Worm (Caenorhabditis elegans) whole organism, L4 larva: ENCODE results near the gene let-653.

Source experiments
- D1046.2 ChIP-seq: fragments of 200-800 bp; sonication (Bioruptor generic); IDR thresholded peaks from 2 replicates; pipeline ENCODE4 v1.3.6; 2022; ENCODE audit warnings: missing genetic modification characterization, missing compliant biosample characterization
- F37D6.2 ChIP-seq: sonication (generic microtip); optimal IDR thresholded peaks from 2 replicates; lab custom pipeline; 2016; ENCODE audit warnings: mild to moderate bottlenecking, missing genetic modification characterization, missing compliant biosample characterization
- Y75B8A.6 ChIP-seq: fragments of 200-800 bp; sonication (Bioruptor generic); IDR thresholded peaks from 2 replicates; pipeline ENCODE4 v1.3.6; 2022; ENCODE audit warnings: missing genetic modification reagents, missing genetic modification characterization, missing compliant biosample characterization
- aha-1 ChIP-seq: fragments of 150-350 bp; peaks from one replicate; lab custom pipeline; 2014; ENCODE audit warnings: missing biosample characterization, missing genetic modification characterization
- attf-4 ChIP-seq: sonication (generic microtip); optimal IDR thresholded peaks from 3 replicates; lab custom pipeline; 2017; ENCODE audit warnings: missing biosample characterization, missing genetic modification characterization
- ceh-20 ChIP-seq: fragments of 200-800 bp; sonication (Bioruptor generic); IDR thresholded peaks from 2 replicates; pipeline ENCODE4 v1.3.6; 2022; ENCODE audit warnings: missing genetic modification reagents, missing genetic modification characterization, missing compliant biosample characterization
- ceh-82 ChIP-seq: sonication (generic microtip); optimal IDR thresholded peaks from 2 replicates; lab custom pipeline; 2017; ENCODE audit warnings: missing biosample characterization, missing genetic modification characterization
- ces-1 ChIP-seq: fragments of 150-350 bp; sonication (generic microtip); optimal IDR thresholded peaks from 4 replicates; lab custom pipeline; 2014; ENCODE audit warnings: missing biosample characterization, missing genetic modification reagents, missing genetic modification characterization
- cey-2 ChIP-seq: sonication (generic microtip); optimal IDR thresholded peaks from 3 replicates; lab custom pipeline; 2017; ENCODE audit warnings: missing genetic modification characterization, mild to moderate bottlenecking, missing compliant biosample characterization, antibody characterized with exemption, borderline replicate concordance; ENCODE audit not compliant: insufficient read depth
- daf-16 ChIP-seq, 3 experiments: sonication (generic microtip); optimal IDR thresholded peaks; 2 replicates each; lab custom pipeline; 2016 to 2017; ENCODE audit warnings: missing genetic modification characterization in 3 of 3, missing genetic modification reagents in 3 of 3, mild to moderate bottlenecking in 2 of 3, missing compliant biosample characterization in 2 of 3, missing biosample characterization in 1 of 3, moderate library complexity in 1 of 3
- daf-8 ChIP-seq: fragments of 200-800 bp; sonication (Bioruptor generic); IDR thresholded peaks from 2 replicates; pipeline ENCODE4 v1.3.6; 2022; ENCODE audit warnings: missing genetic modification characterization, missing compliant biosample characterization
- dmd-6 ChIP-seq: fragments of 200-800 bp; sonication (Bioruptor generic); IDR thresholded peaks from 2 replicates; pipeline ENCODE4 v1.3.6; 2022; ENCODE audit warnings: missing genetic modification reagents, missing genetic modification characterization, missing compliant biosample characterization
- dmd-8 ChIP-seq: fragments of 200-800 bp; sonication (Bioruptor generic); IDR thresholded peaks from 2 replicates; pipeline ENCODE4 v1.3.6; 2022; ENCODE audit warnings: missing genetic modification characterization, missing compliant biosample characterization
- dpl-1 ChIP-seq: fragments of 150-350 bp; optimal IDR thresholded peaks from 2 replicates; lab custom pipeline; 2014; ENCODE audit warnings: missing biosample characterization, missing genetic modification reagents, missing genetic modification characterization
- dve-1 ChIP-seq: sonication (generic microtip); optimal IDR thresholded peaks from 2 replicates; lab custom pipeline; 2017; ENCODE audit warnings: antibody characterized with exemption, mild to moderate bottlenecking, missing genetic modification characterization, missing compliant biosample characterization; ENCODE audit not compliant: insufficient read depth
- fos-1 ChIP-seq: fragments of 150-350 bp; optimal IDR thresholded peaks from 2 replicates; lab custom pipeline; 2014; ENCODE audit warnings: missing biosample characterization, missing genetic modification characterization
- hif-1 ChIP-seq, 2 experiments: sonication (generic microtip); optimal IDR thresholded peaks; 2 replicates each; lab custom pipeline; 2016 to 2017; ENCODE audit warnings: missing compliant biosample characterization in 2 of 2, missing genetic modification characterization in 2 of 2, missing genetic modification reagents in 2 of 2, missing genotype in 2 of 2, mild to moderate bottlenecking in 1 of 2
- hlh-11 ChIP-seq: fragments of 200-800 bp; sonication (Bioruptor generic); optimal IDR thresholded peaks from 2 replicates; lab custom pipeline; 2018; ENCODE audit warnings: mild to moderate bottlenecking, missing genetic modification characterization, missing compliant biosample characterization
- hlh-30 ChIP-seq: sonication (generic microtip); optimal IDR thresholded peaks from 2 replicates; lab custom pipeline; 2017; ENCODE audit warnings: antibody characterized with exemption, mild to moderate bottlenecking, missing genetic modification characterization, missing compliant biosample characterization; ENCODE audit not compliant: insufficient read depth
- lin-1 ChIP-seq: fragments of 200-800 bp; sonication (Bioruptor generic); IDR thresholded peaks from 2 replicates; pipeline ENCODE4 v1.3.6; 2022; ENCODE audit warnings: missing genetic modification reagents, missing genetic modification characterization, missing compliant biosample characterization
- lin-39 ChIP-seq: fragments of 150-350 bp; optimal IDR thresholded peaks from 2 replicates; lab custom pipeline; 2014; ENCODE audit warnings: missing biosample characterization, missing genetic modification reagents, missing genetic modification characterization
- lsy-2 ChIP-seq, 2 experiments: fragments of 150-350 bp in 1 of 2; sonication (generic microtip) in 1 of 2; optimal IDR thresholded peaks; 2 replicates each; lab custom pipeline; 2014 to 2017; ENCODE audit warnings: missing biosample characterization in 2 of 2, missing genetic modification characterization in 2 of 2
- mdl-1 ChIP-seq, 2 experiments: fragments of 150-350 bp in 1 of 2; sonication (generic microtip) in 1 of 2; optimal IDR thresholded peaks; 2 replicates each; lab custom pipeline; 2014 to 2017; ENCODE audit warnings: missing biosample characterization in 2 of 2, missing genetic modification characterization in 2 of 2
- mdt-29 ChIP-seq: fragments of 200-800 bp; sonication (Bioruptor generic); IDR thresholded peaks from 2 replicates; pipeline ENCODE4 v1.3.6; 2022; ENCODE audit warnings: missing genetic modification reagents, missing genetic modification characterization, missing compliant biosample characterization
- mep-1 ChIP-seq: fragments of 150-350 bp; sonication (generic microtip); optimal IDR thresholded peaks from 3 replicates; lab custom pipeline; 2014; ENCODE audit warnings: missing biosample characterization, missing genetic modification characterization
- mes-2 ChIP-seq: sonication (generic microtip); optimal IDR thresholded peaks from 2 replicates; lab custom pipeline; 2016; ENCODE audit warnings: missing genotype, mild to moderate bottlenecking, missing genetic modification characterization, missing compliant biosample characterization; ENCODE audit not compliant: poor library complexity, severe bottlenecking
- mxl-2 ChIP-seq: fragments of 200-800 bp; sonication (Bioruptor generic); conservative IDR thresholded peaks from 2 replicates; pipeline ENCODE4 v1.3.6; 2022; ENCODE audit warnings: missing genetic modification reagents, missing genetic modification characterization, missing compliant biosample characterization
- mxl-3 ChIP-seq: fragments of 200-800 bp; sonication (Bioruptor generic); optimal IDR thresholded peaks from 2 replicates; lab custom pipeline; 2018; ENCODE audit warnings: mild to moderate bottlenecking, missing genetic modification characterization, missing compliant biosample characterization
- nhr-10 ChIP-seq: fragments of 150-350 bp; optimal IDR thresholded peaks from 2 replicates; lab custom pipeline; 2014; ENCODE audit warnings: missing biosample characterization, missing genetic modification characterization
- nhr-102 ChIP-seq: sonication (generic microtip); optimal IDR thresholded peaks from 2 replicates; lab custom pipeline; 2016; ENCODE audit warnings: mild to moderate bottlenecking, missing genetic modification characterization, moderate library complexity, missing compliant biosample characterization
- nhr-28 ChIP-seq: fragments of 150-350 bp; optimal IDR thresholded peaks from 2 replicates; lab custom pipeline; 2014; ENCODE audit warnings: missing biosample characterization, missing genetic modification characterization
- nhr-6 ChIP-seq: fragments of 150-350 bp; optimal IDR thresholded peaks from 2 replicates; lab custom pipeline; 2014; ENCODE audit warnings: missing biosample characterization, missing genetic modification characterization
- nhr-76 ChIP-seq: fragments of 150-350 bp; optimal IDR thresholded peaks from 2 replicates; lab custom pipeline; 2014; ENCODE audit warnings: missing biosample characterization, missing genetic modification characterization
- nhr-77 ChIP-seq: fragments of 150-350 bp; optimal IDR thresholded peaks from 2 replicates; lab custom pipeline; 2014; ENCODE audit warnings: missing biosample characterization, missing genetic modification characterization
- sdz-12 ChIP-seq: fragments of 200-800 bp; sonication (Bioruptor generic); optimal IDR thresholded peaks from 2 replicates; lab custom pipeline; 2018; ENCODE audit warnings: mild to moderate bottlenecking, missing genetic modification characterization, missing compliant biosample characterization
- set-16 ChIP-seq: fragments of 200-800 bp; sonication (Bioruptor generic); IDR thresholded peaks from 2 replicates; pipeline ENCODE4 v1.3.6; 2022; ENCODE audit warnings: missing genetic modification reagents, missing genetic modification characterization, missing compliant biosample characterization
- snpc-1.2 ChIP-seq: fragments of 200-800 bp; sonication (Bioruptor generic); IDR thresholded peaks from 2 replicates; pipeline ENCODE4 v1.3.6; 2022; ENCODE audit warnings: missing genetic modification reagents, missing genetic modification characterization, missing compliant biosample characterization
- spr-3 ChIP-seq: fragments of 200-800 bp; sonication (Bioruptor generic); optimal IDR thresholded peaks from 2 replicates; lab custom pipeline; 2018; ENCODE audit warnings: mild to moderate bottlenecking, missing genetic modification characterization, missing compliant biosample characterization
- unc-62 ChIP-seq, 3 experiments: fragments of 150-350 bp in 1 of 3; sonication (generic microtip); optimal IDR thresholded peaks in 2 of 3; peaks in 1 of 3; 1 replicate in 1 of 3; 2 replicates in 2 of 3; lab custom pipeline; 2014 to 2017; ENCODE audit warnings: missing biosample characterization in 3 of 3, missing genetic modification characterization in 3 of 3, missing genetic modification reagents in 3 of 3, missing genotype in 1 of 3

let-653 gene

ce11 chrIV:11914837-11915737 lies 29.7 kb downstream of the let-653 start, which contains the start of gene fat-6 (continued):
- peak in 1 of 2 experiments; percentile 1 for TF ChIP-seq mdl-1 (tag; optimal IDR thresholded peaks at IDR 0.05; lab: Kevin White, UChicago)
- no peak for TF ChIP-seq ces-1 (GFP tag; lab: Kevin White, UChicago)
- peak; percentile 26; the same call in 1 of the 2 replicates for TF ChIP-seq dmd-6 (GFP tag; lab: Robert Waterston, UW)
- TF ChIP-seq F37D6.2, result no peak
- peak; percentile 84 for TF ChIP-seq nhr-28 (tag; lab: Kevin White, UChicago)
- TF ChIP-seq D1046.2, result 0 out of 2 replicates have a peak, but pooled peaks have one; percentile 14
- no peak for TF ChIP-seq nhr-76 (tag; lab: Kevin White, UChicago)
- TF ChIP-seq nhr-10 (tag; lab: Kevin White, UChicago), result peak; percentile 52
- TF ChIP-seq sdz-12 (GFP tag; lab: Kevin White, UChicago), result no peak
- TF ChIP-seq aha-1 (tag; lab: Kevin White, UChicago), result peak; percentile 66
- peak; percentile 21; the same call in 1 of the 2 replicates for TF ChIP-seq lin-1 (GFP tag; lab: Robert Waterston, UW)
- TF ChIP-seq cey-2 (tag; lab: Kevin White, UChicago), result peak; percentile 75
- no peak for TF ChIP-seq lin-39 (tag; lab: Kevin White, UChicago)
- TF ChIP-seq mxl-3 (GFP tag; lab: Kevin White, UChicago), result peak; percentile 16

DNA sequence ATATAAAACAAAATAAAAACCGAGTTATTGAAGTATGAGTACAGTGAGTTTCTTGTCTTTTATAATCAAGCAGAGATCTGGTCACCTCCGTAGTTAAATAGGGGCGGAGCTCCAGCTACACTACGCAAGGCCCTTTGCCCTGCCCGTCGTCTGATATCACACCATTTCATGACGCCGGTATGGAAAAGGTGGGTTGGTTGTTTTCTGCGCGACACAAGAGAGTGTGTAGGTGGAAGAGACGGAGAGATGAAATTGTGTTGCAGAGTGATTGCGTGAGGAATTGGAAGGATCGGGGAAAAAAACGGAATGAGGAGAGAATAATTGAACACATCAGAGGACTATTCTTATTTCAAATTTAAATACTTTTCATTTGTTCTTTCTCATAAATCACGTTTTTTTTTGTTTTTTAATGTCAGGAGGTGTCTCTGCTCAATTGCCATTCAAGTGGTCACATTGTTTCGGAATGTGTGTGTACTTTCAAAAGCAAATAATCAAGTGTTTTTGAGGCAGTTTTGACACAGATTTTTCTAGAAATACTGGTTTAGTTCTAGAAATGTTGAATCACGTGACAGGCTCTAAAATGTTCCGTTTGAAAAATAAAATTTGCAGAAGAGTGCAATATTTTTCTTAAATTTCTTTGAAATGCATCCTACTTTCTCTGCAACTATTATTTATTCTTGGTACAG lies 30.5 kb downstream of the let-653 start, which contains the start of gene ZK822.9:
Gene ZK822.9, plus strand, starts transcription at position 180 of the 686 bp plus-strand sequence.
- no peak for TF ChIP-seq fos-1 (tag; lab: Kevin White, UChicago)
- TF ChIP-seq attf-4, result no peak
- peak; percentile 78 for TF ChIP-seq hlh-11
- TF ChIP-seq daf-16 (GFP tag; optimal IDR thresholded peaks at IDR 0.05; lab: Kevin White, UChicago), result no peak
- peak; percentile 70 for TF ChIP-seq daf-16 (tag; optimal IDR thresholded peaks at IDR 0.05; lab: Kevin White, UChicago)
- peak; percentile 24 for TF ChIP-seq mxl-3 (GFP tag; lab: Kevin White, UChicago)
- TF ChIP-seq nhr-6 (tag; lab: Kevin White, UChicago), result no peak
- TF ChIP-seq hif-1 (tag; optimal IDR thresholded peaks at IDR 0.05; lab: Kevin White, UChicago), result peak in 1 of 2 experiments; percentile 17
- peak; percentile 47; the same call in 1 of the 2 replicates for TF ChIP-seq set-16 (GFP tag; lab: Robert Waterston, UW)
- no peak for TF ChIP-seq dmd-8 (GFP tag; lab: Robert Waterston, UW)
- TF ChIP-seq mes-2 (tag; lab: Kevin White, UChicago), result peak; percentile 30
- no peak for TF ChIP-seq ceh-20
- TF ChIP-seq mdt-29, result peak; percentile 88
- TF ChIP-seq nhr-28 (tag; lab: Kevin White, UChicago), result peak; percentile 82
- TF ChIP-seq dmd-6 (GFP tag; lab: Robert Waterston, UW), result peak; percentile 26
- TF ChIP-seq unc-62 (GFP tag; optimal IDR thresholded peaks at IDR 0.05 in 1 of 2; lab: Kevin White, UChicago), result no peak
- TF ChIP-seq unc-62 (tag; optimal IDR thresholded peaks at IDR 0.05; lab: Kevin White, UChicago), result no peak
- peak; percentile 81 for TF ChIP-seq hlh-30 (tag; lab: Kevin White, UChicago)
- peak; percentile 49 for TF ChIP-seq mep-1
- TF ChIP-seq aha-1 (tag; lab: Kevin White, UChicago), result peak; percentile 65
- peak; percentile 24 for TF ChIP-seq dve-1 (tag; lab: Kevin White, UChicago)

DNA sequence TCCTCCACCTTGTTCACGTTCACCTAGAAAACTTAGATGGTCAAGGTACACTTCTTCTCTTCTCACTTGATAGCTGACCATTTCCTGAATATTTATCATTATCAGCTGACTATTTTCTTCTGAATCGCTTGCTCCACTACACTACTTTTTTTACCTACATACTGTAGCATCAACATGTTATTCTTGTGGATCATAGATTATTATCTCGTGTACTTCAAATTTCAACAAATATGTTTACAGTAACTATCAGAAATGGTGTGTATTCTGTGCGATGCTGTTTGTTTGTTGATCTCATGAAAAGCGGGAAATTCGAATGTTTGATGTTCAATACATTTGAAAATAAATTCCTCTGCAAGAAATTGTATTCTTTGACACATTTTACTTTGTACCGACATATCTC lies 31.5 kb downstream of the let-653 start, which contains the start of gene ZK822.10:
Gene ZK822.10, plus strand, starts transcription at position 231 of the 400 bp plus-strand sequence.
- TF ChIP-seq hlh-30 (tag; lab: Kevin White, UChicago) (peak; percentile 44), dpl-1 (GFP tag; lab: Kevin White, UChicago) (peak; percentile 7), lin-1 (GFP tag; lab: Robert Waterston, UW) (no peak), aha-1 (tag; lab: Kevin White, UChicago) (peak; percentile 65), nhr-28 (tag; lab: Kevin White, UChicago) (peak; percentile 86), daf-16 (GFP tag; optimal IDR thresholded peaks at IDR 0.05; lab: Kevin White, UChicago) (no peak), daf-16 (tag; optimal IDR thresholded peaks at IDR 0.05; lab: Kevin White, UChicago) (peak; percentile 100), mxl-2 (GFP tag; lab: Robert Waterston, UW) (no peak), snpc-1.2 (GFP tag; lab: Robert Waterston, UW) (no peak), nhr-77 (tag; lab: Kevin White, UChicago) (peak; percentile 51), spr-3 (GFP tag; lab: Kevin White, UChicago) (no peak), nhr-102 (tag; lab: Kevin White, UChicago) (peak; percentile 39), Y75B8A.6 (GFP tag; lab: Robert Waterston, UW) (no peak), nhr-6 (tag; lab: Kevin White, UChicago) (no peak), dmd-6 (GFP tag; lab: Robert Waterston, UW) (peak; percentile 72), mdt-29 (peak; percentile 65), hlh-11 (peak; percentile 71), lsy-2 (tag; optimal IDR thresholded peaks at IDR 0.05; lab: Kevin White, UChicago) (peak in 1 of 2 experiments; percentile 2), daf-8 (GFP tag; lab: Robert Waterston, UW) (no peak), dve-1 (tag; lab: Kevin White, UChicago) (peak; percentile 77), ceh-82 (no peak), mdl-1 (tag; optimal IDR thresholded peaks at IDR 0.05; lab: Kevin White, UChicago) (peak in 1 of 2 experiments; percentile 1), mep-1 (peak; percentile 19), sdz-12 (GFP tag; lab: Kevin White, UChicago) (no peak)
- TF ChIP-seq, all 104 proteins: peak for 14
